Worm (Caenorhabditis elegans) whole organism, young adult: Measurements from ENCODE around the gene scyl-1.

ENCODE experiments used
- B0019.2 ChIP-seq: fragments of 200-800 bp; sonication (Bioruptor generic); conservative IDR thresholded peaks from 2 replicates; pipeline ENCODE4 v1.3.6; 2022; ENCODE audit warnings: missing genetic modification reagents, missing genetic modification characterization, missing compliant biosample characterization
- B0261.1 ChIP-seq: sonication (generic microtip); optimal IDR thresholded peaks from 2 replicates; lab custom pipeline; 2016; ENCODE audit warnings: mild to moderate bottlenecking, missing genetic modification characterization, moderate library complexity, missing compliant biosample characterization
- B0336.3 ChIP-seq: fragments of 200-800 bp; sonication (Bioruptor generic); IDR thresholded peaks from 2 replicates; pipeline ENCODE4 v1.3.6; 2022; ENCODE audit warnings: missing genetic modification characterization, missing compliant biosample characterization
- C17E4.6 ChIP-seq: fragments of 200-800 bp; sonication (Bioruptor generic); IDR thresholded peaks from 2 replicates; pipeline ENCODE4 v1.3.6; 2022; ENCODE audit warnings: missing genetic modification reagents, missing genetic modification characterization, missing compliant biosample characterization
- F37B4.10 ChIP-seq: fragments of 200-800 bp; sonication (Bioruptor generic); IDR thresholded peaks from 2 replicates; pipeline ENCODE4 v1.3.6; 2022; ENCODE audit warnings: missing genetic modification characterization, missing compliant biosample characterization
- K11D2.4 ChIP-seq: fragments of 200-800 bp; sonication (Bioruptor generic); IDR thresholded peaks from 2 replicates; pipeline ENCODE4 v1.3.6; 2022; ENCODE audit warnings: missing genetic modification reagents, missing genetic modification characterization, missing compliant biosample characterization
- Y56A3A.18 ChIP-seq: fragments of 200-800 bp; sonication (Bioruptor generic); IDR thresholded peaks from 2 replicates; pipeline ENCODE4 v1.3.6; 2022; ENCODE audit warnings: missing genetic modification reagents, missing genetic modification characterization, missing compliant biosample characterization
- Y95B8A.8 ChIP-seq: fragments of 200-800 bp; sonication (Bioruptor generic); IDR thresholded peaks from 2 replicates; pipeline ENCODE4 v1.3.6; 2022; ENCODE audit warnings: missing genetic modification reagents, missing genetic modification characterization, missing compliant biosample characterization
- ZK185.1 ChIP-seq: sonication (generic microtip); optimal IDR thresholded peaks from 2 replicates; lab custom pipeline; 2016; ENCODE audit warnings: mild to moderate bottlenecking, missing genetic modification characterization, missing compliant biosample characterization; ENCODE audit not compliant: poor library complexity, severe bottlenecking
- bed-1 ChIP-seq: fragments of 200-800 bp; sonication (Bioruptor generic); IDR thresholded peaks from 2 replicates; pipeline ENCODE4 v1.3.6; 2022; ENCODE audit warnings: missing genetic modification reagents, missing genetic modification characterization, missing compliant biosample characterization
- bed-2 ChIP-seq: fragments of 200-800 bp; sonication (Bioruptor generic); IDR thresholded peaks from 2 replicates; pipeline ENCODE4 v1.3.6; 2022; ENCODE audit warnings: missing genetic modification reagents, missing genetic modification characterization, missing compliant biosample characterization
- cebp-2 ChIP-seq: fragments of 200-800 bp; sonication (Bioruptor generic); IDR thresholded peaks from 2 replicates; pipeline ENCODE4 v1.3.6; 2022; ENCODE audit warnings: missing genetic modification characterization, missing compliant biosample characterization
- ceh-100 ChIP-seq: fragments of 200-800 bp; sonication (Bioruptor generic); IDR thresholded peaks from 2 replicates; pipeline ENCODE4 v1.3.6; 2022; ENCODE audit warnings: missing genetic modification reagents, missing genetic modification characterization, missing compliant biosample characterization
- ceh-58 ChIP-seq: fragments of 200-800 bp; sonication (Bioruptor generic); IDR thresholded peaks from 2 replicates; pipeline ENCODE4 v1.3.6; 2022; ENCODE audit warnings: missing genetic modification characterization, missing compliant biosample characterization
- chd-7 ChIP-seq: sonication (generic microtip); optimal IDR thresholded peaks from 2 replicates; lab custom pipeline; 2016; ENCODE audit warnings: mild to moderate bottlenecking, missing genetic modification characterization, moderate library complexity, missing compliant biosample characterization
- dpff-1 ChIP-seq: sonication (generic microtip); optimal IDR thresholded peaks from 2 replicates; lab custom pipeline; 2017; ENCODE audit warnings: mild to moderate bottlenecking, missing genetic modification characterization, missing compliant biosample characterization
- efl-1 ChIP-seq: fragments of 150-350 bp; optimal IDR thresholded peaks from 2 replicates; lab custom pipeline; 2014; ENCODE audit warnings: missing biosample characterization, missing genetic modification reagents, missing genetic modification characterization
- egl-44 ChIP-seq: fragments of 200-800 bp; sonication (Bioruptor generic); IDR thresholded peaks from 2 replicates; pipeline ENCODE4 v1.3.6; 2022; ENCODE audit warnings: missing genetic modification reagents, missing genetic modification characterization, missing compliant biosample characterization
- gei-17 ChIP-seq: fragments of 200-800 bp; sonication (Bioruptor generic); optimal IDR thresholded peaks from 2 replicates; lab custom pipeline; 2018; ENCODE audit warnings: mild to moderate bottlenecking, missing genetic modification characterization, missing compliant biosample characterization
- lsy-27 ChIP-seq: sonication (generic microtip); optimal IDR thresholded peaks from 2 replicates; lab custom pipeline; 2017; ENCODE audit warnings: missing genetic modification characterization, mild to moderate bottlenecking, missing compliant biosample characterization, antibody characterized with exemption, missing genotype, borderline replicate concordance; ENCODE audit not compliant: insufficient read depth
- madf-8 ChIP-seq: fragments of 200-800 bp; sonication (Bioruptor generic); conservative IDR thresholded peaks from 2 replicates; pipeline ENCODE4 v1.3.6; 2022; ENCODE audit warnings: missing genetic modification reagents, missing genetic modification characterization, missing compliant biosample characterization
- nhr-120 ChIP-seq: fragments of 200-800 bp; sonication (Bioruptor generic); IDR thresholded peaks from 2 replicates; pipeline ENCODE4 v1.3.6; 2022; ENCODE audit warnings: missing genetic modification characterization, missing compliant biosample characterization
- rcor-1 ChIP-seq: fragments of 200-800 bp; sonication (Bioruptor generic); IDR thresholded peaks from 2 replicates; pipeline ENCODE4 v1.3.6; 2022; ENCODE audit warnings: missing genetic modification reagents, missing genetic modification characterization, missing compliant biosample characterization
- rec-8 ChIP-seq, 2 experiments: sonication (generic microtip); optimal IDR thresholded peaks; 2 replicates each; lab custom pipeline; 2016; ENCODE audit warnings: mild to moderate bottlenecking in 2 of 2, missing genetic modification characterization in 2 of 2, missing genetic modification reagents in 2 of 2, missing genotype in 2 of 2, missing biosample characterization in 1 of 2, missing compliant biosample characterization in 1 of 2, moderate library complexity in 1 of 2
- rpc-1 ChIP-seq, 2 experiments: fragments of 150-350 bp in 1 of 2; sonication (generic microtip) in 1 of 2; optimal IDR thresholded peaks; 2 replicates each; lab custom pipeline; 2014 to 2018; ENCODE audit warnings: missing biosample characterization in 1 of 2, missing genetic modification characterization in 1 of 2, missing genetic modification reagents in 1 of 2, missing genotype in 1 of 2
- sea-2 ChIP-seq: fragments of 200-800 bp; sonication (Bioruptor generic); IDR thresholded peaks from 2 replicates; pipeline ENCODE4 v1.3.6; 2022; ENCODE audit warnings: missing genetic modification characterization, missing compliant biosample characterization
- snpc-1.3 ChIP-seq: sonication (generic microtip); optimal IDR thresholded peaks from 2 replicates; lab custom pipeline; 2017; ENCODE audit warnings: missing genetic modification characterization, mild to moderate bottlenecking, missing compliant biosample characterization, antibody characterized with exemption, moderate library complexity, missing genotype, missing genetic modification reagents; ENCODE audit not compliant: insufficient read depth
- tlf-1 ChIP-seq: fragments of 200-800 bp; sonication (Bioruptor generic); optimal IDR thresholded peaks from 2 replicates; lab custom pipeline; 2018; ENCODE audit warnings: mild to moderate bottlenecking, missing genetic modification characterization, missing compliant biosample characterization
- unc-62 ChIP-seq: fragments of 150-350 bp; optimal IDR thresholded peaks from 2 replicates; lab custom pipeline; 2014; ENCODE audit warnings: missing biosample characterization, missing genetic modification reagents, missing genetic modification characterization
- xnd-1 ChIP-seq: sonication (generic microtip); optimal IDR thresholded peaks from 2 replicates; lab custom pipeline; 2016; ENCODE audit warnings: missing genotype, missing genetic modification reagents, missing genetic modification characterization, missing compliant biosample characterization
- ztf-18 ChIP-seq: sonication (generic microtip); optimal IDR thresholded peaks from 2 replicates; lab custom pipeline; 2016; ENCODE audit warnings: missing genotype, mild to moderate bottlenecking, missing genetic modification characterization, missing compliant biosample characterization
- ztf-28 ChIP-seq: fragments of 200-800 bp; sonication (Bioruptor generic); IDR thresholded peaks from 2 replicates; pipeline ENCODE4 v1.3.6; 2022; ENCODE audit warnings: missing genetic modification reagents, missing genetic modification characterization, missing compliant biosample characterization

scyl-1 gene

DNA sequence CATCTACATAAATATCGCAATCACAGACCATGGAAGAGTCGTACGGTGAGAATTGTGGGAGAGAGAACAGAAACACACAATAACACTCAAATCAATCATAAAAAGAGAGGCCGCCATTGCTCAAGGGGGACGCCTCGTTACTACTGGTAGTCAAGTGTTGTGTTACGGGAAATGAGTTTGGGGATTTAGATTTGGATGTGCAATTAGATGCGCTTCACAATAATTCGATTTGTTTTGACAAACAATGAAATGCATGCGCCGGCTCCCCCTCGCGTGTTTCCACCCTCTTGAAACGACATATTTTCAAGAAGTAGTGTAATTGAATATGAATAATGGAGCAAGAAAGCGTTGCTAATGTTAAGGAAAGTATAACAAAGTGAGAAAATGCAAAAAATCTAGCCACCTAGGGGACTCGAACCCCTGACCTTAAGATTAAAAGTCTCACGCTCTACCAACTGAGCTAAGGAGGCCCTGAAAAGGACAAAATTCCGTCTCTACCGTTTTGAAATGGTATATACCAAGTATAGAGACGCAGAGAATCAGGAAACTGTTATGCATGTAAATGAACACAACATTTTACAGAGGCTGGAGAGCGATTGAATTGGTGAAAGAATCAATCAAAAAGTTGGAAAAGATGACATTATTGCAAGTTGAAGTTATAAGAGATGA is 14.8 kb downstream of the scyl-1 start (continued):
- no peak for TF ChIP-seq K11D2.4 (GFP tag; lab: Robert Waterston, UW)

- TF ChIP-seq lsy-27 (no peak), sea-2 (GFP tag; lab: Robert Waterston, UW) (no peak), ztf-28 (GFP tag; lab: Robert Waterston, UW) (0 out of 2 replicates have a peak, but pooled peaks have one; percentile 20), ceh-58 (0 out of 2 replicates have a peak, but pooled peaks have one; percentile 21), rpc-1 (optimal IDR thresholded peaks at IDR 0.05; lab: Kevin White, UChicago) (no peak), rpc-1 (tag; optimal IDR thresholded peaks at IDR 0.05; lab: Kevin White, UChicago) (no peak)
These were observed 16.2 kb downstream of the scyl-1 start for ce11 chrV:13025283-13025682.

ce11 chrV:13024499-13024898 is 17.0 kb downstream of the scyl-1 start:
- TF ChIP-seq efl-1 (GFP tag; lab: Kevin White, UChicago) (no peak), bed-2 (GFP tag; lab: Robert Waterston, UW) (no peak), snpc-1.3 (tag; lab: Kevin White, UChicago) (no peak), rec-8 (tag; optimal IDR thresholded peaks at IDR 0.05; lab: Kevin White, UChicago) (no peak), nhr-120 (GFP tag; lab: Robert Waterston, UW) (no peak)
- TF ChIP-seq, all 124 proteins: peak for 0

ce11 chrV:13022265-13022664 is 19.3 kb downstream of the scyl-1 start:
- TF ChIP-seq unc-62 (GFP tag; lab: Kevin White, UChicago) (no peak), B0019.2 (GFP tag; lab: Robert Waterston, UW) (no peak), chd-7 (no peak), bed-1 (GFP tag; lab: Robert Waterston, UW) (no peak), egl-44 (no peak), gei-17 (GFP tag; lab: Kevin White, UChicago) (no peak), sea-2 (GFP tag; lab: Robert Waterston, UW) (no peak), rcor-1 (no peak), cebp-2 (GFP tag; lab: Robert Waterston, UW) (no peak), rpc-1 (optimal IDR thresholded peaks at IDR 0.05; lab: Kevin White, UChicago) (no peak), rpc-1 (tag; optimal IDR thresholded peaks at IDR 0.05; lab: Kevin White, UChicago) (no peak), Y95B8A.8 (GFP tag; lab: Robert Waterston, UW) (no peak), ZK185.1 (tag; lab: Kevin White, UChicago) (no peak), B0261.1 (tag; lab: Kevin White, UChicago) (no peak), dpff-1 (tag; lab: Kevin White, UChicago) (no peak), F37B4.10 (no peak), C17E4.6 (GFP tag; lab: Robert Waterston, UW) (no peak)

DNA sequence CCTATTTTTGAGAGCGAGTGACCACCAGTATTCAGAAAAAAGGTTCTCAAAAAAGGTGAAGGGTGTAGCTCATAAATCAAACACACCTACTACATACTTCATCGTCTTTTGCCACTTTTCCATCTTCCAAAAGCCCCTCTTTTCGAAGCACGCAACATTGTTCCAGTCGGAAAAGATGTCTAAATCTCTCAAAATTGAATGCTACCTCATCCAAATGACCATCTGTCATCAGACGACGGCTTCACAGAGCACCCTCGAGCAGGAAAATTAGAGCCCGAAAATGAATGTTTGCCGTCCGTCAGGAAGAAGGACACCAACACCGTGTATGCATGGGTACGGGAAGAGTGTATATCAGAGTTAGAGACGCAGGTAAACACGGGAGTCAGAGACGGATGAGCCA is 20.0 kb downstream of the scyl-1 start:
- TF ChIP-seq B0336.3 (GFP tag; lab: Robert Waterston, UW) (no peak), tlf-1 (no peak), ceh-100 (no peak), egl-44 (no peak), Y56A3A.18 (GFP tag; lab: Robert Waterston, UW) (no peak), lsy-27 (no peak), madf-8 (no peak), xnd-1 (no peak), ztf-18 (tag; lab: Kevin White, UChicago) (no peak)
